Fruit fly (Drosophila melanogaster): Measurements from ENCODE around the gene Clp.
A peak's percentile ranks its signal among the peaks of the same experiment; 100 is the strongest.

Clp gene

dm6 chr2L:850727-851257 is 31.0 kb downstream of the Clp start, which contains the start of gene drongo (continued):
- TF ChIP-seq CG8924 (tag; optimal IDR thresholded peaks at IDR 0.05) (peak; percentile 37), kay (GFP tag; optimal IDR thresholded peaks at IDR 0.05) (peak; percentile 14), hth (optimal IDR thresholded peaks at IDR 0.05) (no peak), Neu2 (GFP tag; optimal IDR thresholded peaks at IDR 0.05; ENCODE audit: borderline replicate concordance) (no peak), org-1 (GFP tag; optimal IDR thresholded peaks at IDR 0.05) (no peak), CG13775 (GFP tag; optimal IDR thresholded peaks at IDR 0.05) (no peak), Atf-2 (GFP tag; optimal IDR thresholded peaks at IDR 0.05) (no peak), gsb (GFP tag; IDR thresholded peaks at IDR 0.05) (no peak), CG31441 (GFP tag; IDR thresholded peaks at IDR 0.05) (no peak; the same call in 1 of the 2 replicates), CG17361 (GFP tag; IDR thresholded peaks at IDR 0.05) (no peak), CG10462 (GFP tag; optimal IDR thresholded peaks at IDR 0.05) (no peak), croc (GFP tag; conservative IDR thresholded peaks at IDR 0.05) (no peak), Drgx (GFP tag; IDR thresholded peaks at IDR 0.05) (0 out of 2 replicates have a peak, but pooled peaks have one; percentile 23), CG9215 (GFP tag; IDR thresholded peaks at IDR 0.05) (no peak), ash1 (GFP tag; optimal IDR thresholded peaks at IDR 0.05) (peak; percentile 37), bigmax (GFP tag; optimal IDR thresholded peaks at IDR 0.05) (no peak), pan (optimal IDR thresholded peaks at IDR 0.05) (no peak), pan (GFP tag; optimal IDR thresholded peaks at IDR 0.05 in 1 of 2, IDR thresholded peaks at IDR 0.05 in 1 of 2) (no peak), CG3065 (GFP tag; optimal IDR thresholded peaks at IDR 0.05) (no peak), zen (tag; optimal IDR thresholded peaks at IDR 0.05) (no peak), CG32772 (GFP tag; IDR thresholded peaks at IDR 0.05) (no peak), Dek (tag; optimal IDR thresholded peaks at IDR 0.05) (no peak), lab (GFP tag; optimal IDR thresholded peaks at IDR 0.05) (peak; percentile 71), Awh (GFP tag; IDR thresholded peaks at IDR 0.05) (no peak), MESR4 (GFP tag; optimal IDR thresholded peaks at IDR 0.05) (peak; percentile 83), Sin3A (optimal IDR thresholded peaks at IDR 0.05) (peak; percentile 37), gt (GFP tag; IDR thresholded peaks at IDR 0.05) (no peak), CG18476 (GFP tag; optimal IDR thresholded peaks at IDR 0.05) (no peak), H15 (GFP tag; IDR thresholded peaks at IDR 0.05) (no peak), Six4 (GFP tag; optimal IDR thresholded peaks at IDR 0.05) (no peak), CG5180 (GFP tag; optimal IDR thresholded peaks at IDR 0.05) (peak; percentile 28), fu2 (GFP tag; optimal IDR thresholded peaks at IDR 0.05) (no peak), hbn (GFP tag; IDR thresholded peaks at IDR 0.05; ENCODE audit: partially characterized antibody) (peak; percentile 25; the same call in 1 of the 2 replicates), CG4730 (GFP tag; IDR thresholded peaks at IDR 0.05) (no peak), CG9437 (GFP tag; optimal IDR thresholded peaks at IDR 0.05) (peak; percentile 28), CG15073 (GFP tag; optimal IDR thresholded peaks at IDR 0.05) (no peak), CG12659 (GFP tag; optimal IDR thresholded peaks at IDR 0.05) (peak; percentile 92), CG3163 (GFP tag; optimal IDR thresholded peaks at IDR 0.05) (peak; percentile 18), CG2889 (GFP tag; IDR thresholded peaks at IDR 0.05) (no peak), odd (GFP tag; optimal IDR thresholded peaks at IDR 0.05) (peak; percentile 59), NfI (GFP tag; optimal IDR thresholded peaks at IDR 0.05) (peak; percentile 34), Max (GFP tag; optimal IDR thresholded peaks at IDR 0.05) (no peak), CG4820 (GFP tag; optimal IDR thresholded peaks at IDR 0.05) (no peak), Atf6 (GFP tag; IDR thresholded peaks at IDR 0.05) (peak; percentile 34; the same call in 1 of the 2 replicates), Deaf1 (tag; optimal IDR thresholded peaks at IDR 0.05) (peak; percentile 82), Hey (tag; optimal IDR thresholded peaks at IDR 0.05) (no peak), CG18619 (GFP tag; optimal IDR thresholded peaks at IDR 0.05) (peak; percentile 14), Opbp (GFP tag; IDR thresholded peaks at IDR 0.05; ENCODE audit: partially characterized antibody) (peak; percentile 75), CG7372 (GFP tag; IDR thresholded peaks at IDR 0.05) (no peak), nerfin-2 (GFP tag; IDR thresholded peaks at IDR 0.05; ENCODE audit: partially characterized antibody) (no peak), CG12744 (GFP tag; optimal IDR thresholded peaks at IDR 0.05) (no peak), Taf1 (GFP tag; IDR thresholded peaks at IDR 0.05) (no peak)
